Worm (Caenorhabditis elegans): ENCODE measurements around the gene cwp-3.

The cwp-3 gene

ce11 chrV:4842544-4842943 is at the start of gene cwp-3, which contains the start of gene cwp-2:
Gene cwp-3 (plus strand): TSS chrV:4842836.
Gene cwp-2 (minus strand): TSS chrV:4842644.
- TF ChIP-seq alr-1 (tag; optimal IDR thresholded peaks at IDR 0.05), result no peak
- no peak for TF ChIP-seq ama-1 (optimal IDR thresholded peaks at IDR 0.05)
- TF ChIP-seq egl-27 (tag; optimal IDR thresholded peaks at IDR 0.05), result no peak
- no peak for TF ChIP-seq zag-1 (tag; optimal IDR thresholded peaks at IDR 0.05)
- no peak for TF ChIP-seq ceh-16 (tag; optimal IDR thresholded peaks at IDR 0.05)
- TF ChIP-seq nhr-23 (tag; optimal IDR thresholded peaks at IDR 0.05), result no peak
- TF ChIP-seq F13H6.1 (tag; optimal IDR thresholded peaks at IDR 0.05), result no peak
- no peak for TF ChIP-seq fos-1 (tag; optimal IDR thresholded peaks at IDR 0.05)
- TF ChIP-seq ZK546.5 (tag; optimal IDR thresholded peaks at IDR 0.05), result no peak
- TF ChIP-seq blmp-1 (tag; optimal IDR thresholded peaks at IDR 0.05; ENCODE audit: insufficient read depth), result no peak
- no peak for TF ChIP-seq mbf-1 (tag; optimal IDR thresholded peaks at IDR 0.05)

ce11 chrV:4794308-4794707 is 48.3 kb upstream of the cwp-3 start, which contains the start of gene R02F11.2:
Gene R02F11.2 (plus strand): TSS chrV:4794599.
- TF ChIP-seq nhr-129 (tag; optimal IDR thresholded peaks at IDR 0.05) (no peak), C34F6.9 (tag; optimal IDR thresholded peaks at IDR 0.05) (peak; percentile 14), fos-1 (tag; optimal IDR thresholded peaks at IDR 0.05) (no peak), mbf-1 (tag; optimal IDR thresholded peaks at IDR 0.05) (no peak), mdl-1 (tag; optimal IDR thresholded peaks at IDR 0.05) (no peak), dmd-4 (tag; optimal IDR thresholded peaks at IDR 0.05) (no peak), nhr-21 (tag; optimal IDR thresholded peaks at IDR 0.05) (peak; percentile 36), ztf-4 (tag; optimal IDR thresholded peaks at IDR 0.05) (peak; percentile 43)

- TF ChIP-seq blmp-1 (tag; optimal IDR thresholded peaks at IDR 0.05; ENCODE audit: insufficient read depth) (no peak), snpc-4 (tag; optimal IDR thresholded peaks at IDR 0.05) (no peak), nhr-129 (tag; optimal IDR thresholded peaks at IDR 0.05) (no peak), sma-3 (GFP tag; optimal IDR thresholded peaks at IDR 0.05) (no peak), nhr-10 (tag; optimal IDR thresholded peaks at IDR 0.05) (no peak), nhr-21 (tag; optimal IDR thresholded peaks at IDR 0.05) (no peak)
Measured at ce11 chrV:4800794-4801193, 41.8 kb upstream of the cwp-3 start, which contains the start of gene R02F11.1. Gene R02F11.1 (plus strand): TSS chrV:4801094.

ce11 chrV:4801943-4802342 is 40.7 kb upstream of the cwp-3 start:
- no peak for TF ChIP-seq ama-1 (optimal IDR thresholded peaks at IDR 0.05)
- TF ChIP-seq sem-4 (tag; optimal IDR thresholded peaks at IDR 0.05), result no peak
- TF ChIP-seq unc-39 (tag; optimal IDR thresholded peaks at IDR 0.05), result no peak
- TF ChIP-seq aly-2 (tag; optimal IDR thresholded peaks at IDR 0.05), result no peak
- no peak for TF ChIP-seq alr-1 (tag; optimal IDR thresholded peaks at IDR 0.05)
- TF ChIP-seq egl-27 (tag; optimal IDR thresholded peaks at IDR 0.05), result no peak
- TF ChIP-seq F13H6.1 (tag; optimal IDR thresholded peaks at IDR 0.05), result no peak
- TF ChIP-seq nhr-11 (tag; optimal IDR thresholded peaks at IDR 0.05), result no peak
- no peak for TF ChIP-seq ztf-11 (tag; optimal IDR thresholded peaks at IDR 0.05)
- no peak for TF ChIP-seq fos-1 (tag; optimal IDR thresholded peaks at IDR 0.05)
- TF ChIP-seq gmeb-1 (tag; optimal IDR thresholded peaks at IDR 0.05), result no peak
- TF ChIP-seq mdl-1 (tag; optimal IDR thresholded peaks at IDR 0.05), result no peak
- no peak for TF ChIP-seq nhr-21 (tag; optimal IDR thresholded peaks at IDR 0.05)
- TF ChIP-seq sma-9 (GFP tag; optimal IDR thresholded peaks at IDR 0.05), result no peak
- TF ChIP-seq sma-9 (tag; optimal IDR thresholded peaks at IDR 0.05), result no peak
- TF ChIP-seq unc-62 (GFP tag; optimal IDR thresholded peaks at IDR 0.05), result no peak
- no peak for TF ChIP-seq C34F6.9 (tag; optimal IDR thresholded peaks at IDR 0.05)
- no peak for TF ChIP-seq nhr-23 (tag; optimal IDR thresholded peaks at IDR 0.05)
- TF ChIP-seq zag-1 (tag; optimal IDR thresholded peaks at IDR 0.05), result no peak

- TF ChIP-seq ztf-1 (GFP tag; conservative IDR thresholded peaks at IDR 0.05) (no peak), skn-1 (tag; optimal IDR thresholded peaks at IDR 0.05) (no peak), nhr-237 (tag; optimal IDR thresholded peaks at IDR 0.05) (no peak), gmeb-1 (tag; optimal IDR thresholded peaks at IDR 0.05) (no peak), lsy-2 (tag; optimal IDR thresholded peaks at IDR 0.05) (no peak), lin-39 (tag; optimal IDR thresholded peaks at IDR 0.05) (no peak), peb-1 (tag; optimal IDR thresholded peaks at IDR 0.05) (no peak), nhr-129 (tag; optimal IDR thresholded peaks at IDR 0.05) (no peak), F13H6.1 (tag; optimal IDR thresholded peaks at IDR 0.05) (no peak), elt-3 (tag; optimal IDR thresholded peaks at IDR 0.05) (no peak), nhr-23 (tag; optimal IDR thresholded peaks at IDR 0.05) (no peak), ztf-11 (tag; optimal IDR thresholded peaks at IDR 0.05) (no peak), snpc-4 (tag; optimal IDR thresholded peaks at IDR 0.05) (no peak), mbf-1 (tag; optimal IDR thresholded peaks at IDR 0.05) (no peak), lin-11 (tag; optimal IDR thresholded peaks at IDR 0.05) (no peak), nhr-77 (tag; optimal IDR thresholded peaks at IDR 0.05) (no peak), blmp-1 (tag; optimal IDR thresholded peaks at IDR 0.05; ENCODE audit: insufficient read depth) (no peak), elt-1 (tag; optimal IDR thresholded peaks at IDR 0.05) (no peak)
Measured at ce11 chrV:4805847-4806246, 36.8 kb upstream of the cwp-3 start, which contains the start of gene R02F11.3. Gene R02F11.3 (minus strand): TSS chrV:4805947.
